Fruit fly (Drosophila melanogaster) whole organism, embryonic: ENCODE measurements around the gene Tsen34.

Source experiments
- BtbVII ChIP-seq: fragments of 200-800 bp; sonication (Bioruptor generic); optimal IDR thresholded peaks from 3 replicates; lab custom pipeline; 2017; ENCODE audit warnings: missing biosample characterization, mild to moderate bottlenecking, missing genetic modification characterization
- CG10543 ChIP-seq: fragments of 200-800 bp; sonication (Bioruptor generic); optimal IDR thresholded peaks from 3 replicates; lab custom pipeline; 2017; ENCODE audit warnings: missing biosample characterization, mild to moderate bottlenecking, missing genetic modification characterization, moderate library complexity
- CG11695 ChIP-seq: fragments of 200-800 bp; sonication (Bioruptor generic); IDR thresholded peaks from 3 replicates; pipeline ENCODE4 v1.3.6; 2022; ENCODE audit warnings: missing biosample characterization, missing genetic modification characterization
- CG12071 ChIP-seq: fragments of 200-800 bp; sonication (Bioruptor generic); optimal IDR thresholded peaks from 3 replicates; lab custom pipeline; 2018; ENCODE audit warnings: missing biosample characterization, mild to moderate bottlenecking, missing genetic modification characterization
- CG12299 ChIP-seq: fragments of 200-800 bp; sonication (Bioruptor generic); optimal IDR thresholded peaks from 2 replicates; lab custom pipeline; 2018; ENCODE audit warnings: missing biosample characterization, mild to moderate bottlenecking, missing genetic modification characterization
- CG1233 ChIP-seq: fragments of 200-800 bp; sonication (Bioruptor generic); optimal IDR thresholded peaks from 4 replicates; lab custom pipeline; 2018; ENCODE audit warnings: missing biosample characterization, mild to moderate bottlenecking, missing genetic modification characterization
- CG17612 ChIP-seq: fragments of 200-800 bp; sonication (Bioruptor generic); IDR thresholded peaks from 2 replicates; pipeline ENCODE4 v1.3.6; 2022; ENCODE audit warnings: missing biosample characterization, missing genetic modification characterization
- CG34224 ChIP-seq: fragments of 200-800 bp; sonication (Bioruptor generic); IDR thresholded peaks from 3 replicates; pipeline ENCODE4 v1.3.6; 2022; ENCODE audit warnings: missing biosample characterization, missing genetic modification characterization; ENCODE audit not compliant: partially characterized antibody
- CG6813 ChIP-seq: fragments of 200-800 bp; sonication (Bioruptor generic); optimal IDR thresholded peaks from 2 replicates; lab custom pipeline; 2017; ENCODE audit warnings: missing biosample characterization, missing genetic modification characterization, mild to moderate bottlenecking, moderate library complexity, missing genetic modification reagents
- CG8290 ChIP-seq, 3 experiments: fragments of 200-800 bp; sonication (Bioruptor generic); optimal IDR thresholded peaks; 2 replicates each; lab custom pipeline; 2016 to 2019; ENCODE audit warnings: missing biosample characterization in 3 of 3, missing genetic modification characterization in 3 of 3, mild to moderate bottlenecking in 2 of 3, moderate library complexity in 1 of 3
- CG9932 ChIP-seq: fragments of 200-800 bp; sonication (Bioruptor generic); IDR thresholded peaks from 2 replicates; pipeline ENCODE4 v1.3.6; 2022; ENCODE audit warnings: missing biosample characterization, missing genetic modification characterization
- Doc3 ChIP-seq: fragments of 200-800 bp; sonication (Bioruptor generic); IDR thresholded peaks from 3 replicates; pipeline ENCODE4 v1.3.6; 2022; ENCODE audit warnings: missing biosample characterization, missing genetic modification characterization; ENCODE audit not compliant: partially characterized antibody
- ERR ChIP-seq: fragments of 200-800 bp; sonication (Bioruptor generic); optimal IDR thresholded peaks from 2 replicates; lab custom pipeline; 2016; ENCODE audit warnings: missing biosample characterization, missing genetic modification characterization
- Elba2 ChIP-seq: fragments of 200-800 bp; sonication (Bioruptor generic); optimal IDR thresholded peaks from 3 replicates; lab custom pipeline; 2016; ENCODE audit warnings: missing biosample characterization, missing genetic modification characterization
- H15 ChIP-seq: fragments of 200-800 bp; sonication (Bioruptor generic); IDR thresholded peaks from 3 replicates; pipeline ENCODE4 v1.3.6; 2022; ENCODE audit warnings: missing biosample characterization, missing genetic modification characterization
- H2.0 ChIP-seq: fragments of 200-800 bp; sonication (Bioruptor generic); IDR thresholded peaks from 2 replicates; pipeline ENCODE4 v1.3.6; 2022; ENCODE audit warnings: missing biosample characterization, missing genetic modification characterization
- Hey ChIP-seq: fragments of 200-800 bp; sonication (Bioruptor generic); optimal IDR thresholded peaks from 3 replicates; lab custom pipeline; 2018; ENCODE audit warnings: missing biosample characterization, mild to moderate bottlenecking, missing genetic modification characterization
- Med ChIP-seq: fragments of 200-800 bp; sonication (Bioruptor generic); peaks from one replicate; lab custom pipeline; 2016; ENCODE audit warnings: missing biosample characterization, missing genetic modification characterization, mild to moderate bottlenecking, inconsistent platforms, moderate library complexity
- Oli ChIP-seq: fragments of 200-800 bp; sonication (Bioruptor generic); optimal IDR thresholded peaks from 2 replicates; lab custom pipeline; 2018; ENCODE audit warnings: missing biosample characterization, mild to moderate bottlenecking, missing genetic modification characterization, moderate library complexity
- Stat92E ChIP-seq, 3 experiments: fragments of >200 bp in 2 of 3; fragments of 200-800 bp in 1 of 3; sonication (Bioruptor generic) in 1 of 3; optimal IDR thresholded peaks; 2 replicates each; lab custom pipeline; 2017 to 2019; ENCODE audit warnings: missing biosample characterization in 3 of 3, missing genetic modification characterization in 3 of 3, mild to moderate bottlenecking in 1 of 3, moderate library complexity in 1 of 3
- bab2 ChIP-seq: fragments of 200-800 bp; sonication (Bioruptor generic); optimal IDR thresholded peaks from 2 replicates; lab custom pipeline; 2016; ENCODE audit warnings: missing biosample characterization, missing genetic modification characterization
- cad ChIP-seq: fragments of >200 bp; optimal IDR thresholded peaks from 2 replicates; lab custom pipeline; 2017; ENCODE audit warnings: missing biosample characterization, missing genetic modification characterization
- cato ChIP-seq: fragments of 200-800 bp; sonication (Bioruptor generic); optimal IDR thresholded peaks from 2 replicates; lab custom pipeline; 2016; ENCODE audit warnings: missing biosample characterization, missing genetic modification characterization, borderline replicate concordance
- eve ChIP-seq, 2 experiments: fragments of >200 bp; optimal IDR thresholded peaks; 2 replicates each; lab custom pipeline; 2017; ENCODE audit warnings: missing biosample characterization in 2 of 2, missing genetic modification characterization in 2 of 2
- exex ChIP-seq: fragments of 200-800 bp; sonication (Bioruptor generic); optimal IDR thresholded peaks from 4 replicates; lab custom pipeline; 2018; ENCODE audit warnings: missing biosample characterization, mild to moderate bottlenecking, missing genetic modification characterization, moderate library complexity
- gcm ChIP-seq: fragments of 200-800 bp; sonication (Bioruptor generic); optimal IDR thresholded peaks from 2 replicates; lab custom pipeline; 2019; ENCODE audit warnings: missing biosample characterization, mild to moderate bottlenecking, missing genetic modification characterization, moderate library complexity
- gro ChIP-seq: fragments of 200-800 bp; sonication (Bioruptor generic); optimal IDR thresholded peaks from 2 replicates; lab custom pipeline; 2016; ENCODE audit warnings: missing biosample characterization, missing genetic modification characterization
- ham ChIP-seq: fragments of 200-800 bp; sonication (Bioruptor generic); IDR thresholded peaks from 2 replicates; pipeline ENCODE4 v1.3.6; 2022; ENCODE audit warnings: missing biosample characterization, missing genetic modification characterization
- kni ChIP-seq: fragments of 200-800 bp; sonication (Bioruptor generic); optimal IDR thresholded peaks from 3 replicates; lab custom pipeline; 2017; ENCODE audit warnings: mild to moderate bottlenecking, missing biosample characterization, missing genetic modification reagents, missing genetic modification characterization
- mirr ChIP-seq: fragments of 200-800 bp; sonication (Bioruptor generic); optimal IDR thresholded peaks from 3 replicates; lab custom pipeline; 2018; ENCODE audit warnings: missing biosample characterization, mild to moderate bottlenecking, missing genetic modification characterization
- nom ChIP-seq: fragments of 200-800 bp; sonication (Bioruptor generic); optimal IDR thresholded peaks from 2 replicates; lab custom pipeline; 2017; ENCODE audit warnings: missing biosample characterization, missing genetic modification characterization, mild to moderate bottlenecking, moderate library complexity, missing genetic modification reagents
- org-1 ChIP-seq: fragments of 200-800 bp; sonication (Bioruptor generic); optimal IDR thresholded peaks from 2 replicates; lab custom pipeline; 2017; ENCODE audit warnings: missing biosample characterization, missing genetic modification characterization
- pnt ChIP-seq: fragments of 200-800 bp; sonication (Bioruptor generic); optimal IDR thresholded peaks from 3 replicates; lab custom pipeline; 2016; ENCODE audit warnings: missing biosample characterization, missing genetic modification characterization
- sd ChIP-seq: fragments of 200-800 bp; sonication (Bioruptor generic); optimal IDR thresholded peaks from 3 replicates; lab custom pipeline; 2018; ENCODE audit warnings: missing biosample characterization, mild to moderate bottlenecking, missing genetic modification characterization, moderate library complexity
- sens ChIP-seq: fragments of 200-800 bp; sonication (Bioruptor generic); peaks from one replicate; lab custom pipeline; 2016; ENCODE audit warnings: missing biosample characterization, missing genetic modification characterization
- sob ChIP-seq: fragments of 200-800 bp; sonication (Bioruptor generic); IDR thresholded peaks from 2 replicates; pipeline ENCODE4 v1.3.6; 2022; ENCODE audit warnings: missing biosample characterization, missing genetic modification characterization
- sug ChIP-seq: fragments of 200-800 bp; optimal IDR thresholded peaks from 2 replicates; lab custom pipeline; 2019; ENCODE audit warnings: missing biosample characterization, mild to moderate bottlenecking, missing genetic modification characterization, moderate library complexity
- zfh2 ChIP-seq: fragments of 200-800 bp; sonication (Bioruptor generic); optimal IDR thresholded peaks from 2 replicates; lab custom pipeline; 2016; ENCODE audit warnings: missing biosample characterization, missing genetic modification characterization

The Tsen34 gene

DNA sequence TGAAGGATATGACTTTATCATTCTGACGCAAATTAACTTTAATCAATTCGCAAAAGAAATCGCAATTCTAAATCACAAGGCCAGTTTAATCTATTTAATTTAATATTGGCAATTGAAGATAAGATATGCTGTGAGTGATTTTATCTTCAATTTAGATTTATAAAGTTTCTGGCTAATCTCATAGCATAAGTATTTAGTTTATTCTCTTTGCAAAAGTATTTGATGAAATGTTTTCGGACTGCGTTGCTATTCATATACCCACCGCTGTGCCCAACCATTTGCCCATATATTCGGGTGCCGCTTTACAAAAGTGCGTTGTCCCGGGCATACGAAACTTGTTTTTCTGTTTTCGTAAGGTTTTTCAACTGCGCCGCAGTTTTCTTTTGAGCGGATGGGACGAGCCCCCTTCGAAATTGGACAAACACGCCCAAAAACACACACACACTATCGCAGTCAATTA lies 23.3 kb upstream of the Tsen34 start (continued):
- TF ChIP-seq Oli (tag; lab: Kevin White, UChicago) (peak; percentile 99), BtbVII (GFP tag; lab: Kevin White, UChicago) (peak; percentile 98), H2.0 (GFP tag; lab: Robert Waterston, UW) (peak; percentile 83; the same call in 1 of the 2 replicates), H15 (GFP tag; lab: Robert Waterston, UW) (peak; percentile 80)
- TF ChIP-seq, all 482 proteins: peak for 424

dm6 chr3L:14784241-14784948 lies 22.8 kb upstream of the Tsen34 start:
- TF ChIP-seq zfh2 (GFP tag; lab: Kevin White, UChicago) (no peak), sd (tag; lab: Kevin White, UChicago) (peak; percentile 95), CG34224 (GFP tag; lab: Robert Waterston, UW) (no peak), CG6813 (no peak)

DNA sequence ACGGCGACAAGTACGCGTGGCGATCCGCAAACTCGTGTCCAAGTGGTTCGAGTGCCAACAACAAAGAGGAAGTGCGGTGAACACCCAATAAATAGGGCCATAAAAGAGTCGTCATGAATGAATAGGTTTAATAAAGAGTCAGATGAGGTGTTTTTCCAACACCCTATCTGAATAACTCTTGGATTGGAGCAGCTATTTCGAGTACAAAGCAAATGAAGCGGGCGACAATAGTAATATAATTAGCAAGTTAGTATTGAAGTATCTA lies 21.7 kb upstream of the Tsen34 start:
- TF ChIP-seq CG12071 (GFP tag; lab: Kevin White, UChicago) (no peak), mirr (GFP tag; lab: Kevin White, UChicago) (peak; percentile 11), org-1 (GFP tag; lab: Kevin White, UChicago) (no peak), exex (tag; lab: Kevin White, UChicago) (peak; percentile 28), bab2 (no peak), cato (GFP tag; lab: Kevin White, UChicago) (no peak), CG9932 (GFP tag; lab: Robert Waterston, UW) (no peak), cad (GFP tag; lab: Kevin White, UChicago) (peak; percentile 46), Hey (tag; lab: Kevin White, UChicago) (peak; percentile 12), CG8290 (GFP tag; optimal IDR thresholded peaks at IDR 0.05; lab: Kevin White, UChicago) (no peak), CG8290 (tag; optimal IDR thresholded peaks at IDR 0.05; lab: Kevin White, UChicago) (peak in 1 of 2 experiments; percentile 11), sob (no peak), Med (peak; percentile 66)

- TF ChIP-seq Oli (tag; lab: Kevin White, UChicago) = no peak
- no peak for TF ChIP-seq Doc3 (GFP tag; lab: Robert Waterston, UW)
- no peak for TF ChIP-seq pnt (GFP tag; lab: Kevin White, UChicago)
- no peak for TF ChIP-seq gro (GFP tag; lab: Kevin White, UChicago)
- peak in 1 of 2 experiments; percentile 29 for TF ChIP-seq eve (GFP tag; optimal IDR thresholded peaks at IDR 0.05; lab: Kevin White, UChicago)
- peak; percentile 46 for TF ChIP-seq kni
- TF ChIP-seq CG17612 = no peak
- no peak for TF ChIP-seq gcm (GFP tag; lab: Kevin White, UChicago)
- no peak for TF ChIP-seq org-1 (GFP tag; lab: Kevin White, UChicago)
- no peak for TF ChIP-seq CG1233 (GFP tag; lab: Kevin White, UChicago)
- TF ChIP-seq sug (tag; lab: Kevin White, UChicago) = peak; percentile 59
- peak; percentile 5 for TF ChIP-seq ERR (GFP tag; lab: Kevin White, UChicago)
- no peak for TF ChIP-seq Elba2
- 0 out of 3 replicates have a peak, but pooled peaks have one; percentile 18 for TF ChIP-seq CG11695 (GFP tag; lab: Robert Waterston, UW)
- peak; percentile 52 for TF ChIP-seq nom
- no peak for TF ChIP-seq CG12299
- no peak for TF ChIP-seq ham
- TF ChIP-seq CG10543 (GFP tag; lab: Kevin White, UChicago) = peak; percentile 15
- TF ChIP-seq sens (GFP tag; lab: Kevin White, UChicago) = peak; percentile 41
- no peak for TF ChIP-seq Stat92E (GFP tag; optimal IDR thresholded peaks at IDR 0.05; lab: Kevin White, UChicago)
These were observed 21.1 kb upstream of the Tsen34 start for dm6 chr3L:14782626-14783362.
